Worm (Caenorhabditis elegans) whole organism, young adult: ENCODE results near the gene F56C3.9.

Experiments
- F52B5.7 ChIP-seq: sonication (generic microtip); optimal IDR thresholded peaks from 2 replicates; lab custom pipeline; 2016; ENCODE audit warnings: mild to moderate bottlenecking, missing genetic modification characterization, missing compliant biosample characterization
- lir-1 ChIP-seq: fragments of 200-800 bp; sonication (Bioruptor generic); conservative IDR thresholded peaks from 2 replicates; pipeline ENCODE4 v1.3.6; 2022; ENCODE audit warnings: missing genetic modification reagents, missing genetic modification characterization, missing compliant biosample characterization
- snpc-1.1 ChIP-seq: sonication (generic microtip); optimal IDR thresholded peaks from 2 replicates; lab custom pipeline; 2017; ENCODE audit warnings: missing genetic modification characterization, mild to moderate bottlenecking, missing compliant biosample characterization, antibody characterized with exemption, moderate library complexity, missing genotype, missing genetic modification reagents; ENCODE audit not compliant: insufficient read depth
- snpc-4 ChIP-seq, 5 experiments: fragments of 150-350 bp in 1 of 5; sonication (generic microtip) in 4 of 5; optimal IDR thresholded peaks; 2 replicates each; lab custom pipeline; 2014 to 2018; ENCODE audit warnings: missing genetic modification characterization in 5 of 5, missing biosample characterization in 3 of 5, antibody characterized with exemption in 2 of 5, mild to moderate bottlenecking in 2 of 5, missing compliant biosample characterization in 2 of 5, missing genotype in 2 of 5, moderate library complexity in 2 of 5, missing genetic modification reagents in 1 of 5

- TF ChIP-seq snpc-4 (GFP tag; optimal IDR thresholded peaks at IDR 0.05; lab: Kevin White, UChicago) (no peak), snpc-4 (tag; optimal IDR thresholded peaks at IDR 0.05; lab: Kevin White, UChicago) (no peak), lir-1 (GFP tag; lab: Robert Waterston, UW) (no peak), F52B5.7 (tag; lab: Kevin White, UChicago) (no peak), snpc-1.1 (no peak)
Measured at ce11 chrX:1426425-1426824, 32.6 kb upstream of the F56C3.9 start, which contains the start of gene F19G12.11.
